Worm (Caenorhabditis elegans) whole organism, L1 larva: ENCODE data around the gene hsp-12.6.
A peak's percentile ranks its signal among the peaks of the same experiment; 100 is the strongest.

Experiments used
- C16A3.4 ChIP-seq: fragments of 150-350 bp; optimal IDR thresholded peaks from 2 replicates; lab custom pipeline; 2014; ENCODE audit warnings: missing biosample characterization, missing genetic modification characterization
- Y116A8C.19 ChIP-seq: sonication (generic microtip); optimal IDR thresholded peaks from 2 replicates; lab custom pipeline; 2016; ENCODE audit warnings: missing compliant biosample characterization, missing genetic modification characterization, borderline replicate concordance
- aha-1 ChIP-seq: fragments of 150-350 bp; optimal IDR thresholded peaks from 2 replicates; lab custom pipeline; 2014; ENCODE audit warnings: missing biosample characterization, missing genetic modification characterization
- alr-1 ChIP-seq: fragments of 200-800 bp; sonication (Bioruptor generic); optimal IDR thresholded peaks from 2 replicates; lab custom pipeline; 2018; ENCODE audit warnings: borderline replicate concordance, mild to moderate bottlenecking, missing genetic modification characterization, missing compliant biosample characterization
- aly-2 ChIP-seq: fragments of 150-350 bp; optimal IDR thresholded peaks from 2 replicates; lab custom pipeline; 2014; ENCODE audit warnings: missing biosample characterization, missing genetic modification characterization
- ama-1 ChIP-seq: fragments of 150-350 bp; optimal IDR thresholded peaks from 2 replicates; lab custom pipeline; 2014
- blmp-1 ChIP-seq: fragments of 150-350 bp; optimal IDR thresholded peaks from 2 replicates; lab custom pipeline; 2014; ENCODE audit warnings: missing biosample characterization, missing genetic modification characterization
- ceh-63 ChIP-seq: fragments of 200-800 bp; sonication (Bioruptor generic); optimal IDR thresholded peaks from 2 replicates; lab custom pipeline; 2018; ENCODE audit warnings: mild to moderate bottlenecking, missing genetic modification characterization, missing compliant biosample characterization
- ceh-8 ChIP-seq: fragments of 200-800 bp; sonication (Bioruptor generic); optimal IDR thresholded peaks from 2 replicates; lab custom pipeline; 2018; ENCODE audit warnings: mild to moderate bottlenecking, missing genetic modification characterization, moderate library complexity, missing compliant biosample characterization
- ceh-82 ChIP-seq, 3 experiments: fragments of 150-350 bp in 1 of 3; sonication (generic microtip) in 2 of 3; optimal IDR thresholded peaks; 2 replicates each; lab custom pipeline; 2014 to 2017; ENCODE audit warnings: missing biosample characterization in 3 of 3, missing genetic modification characterization in 3 of 3
- ceh-88 ChIP-seq: fragments of 200-800 bp; sonication (Bioruptor generic); IDR thresholded peaks from 2 replicates; pipeline ENCODE4 v1.3.6; 2022; ENCODE audit warnings: missing genetic modification characterization, missing compliant biosample characterization
- dpl-1 ChIP-seq, 3 experiments: fragments of 150-350 bp in 2 of 3; sonication (generic microtip) in 1 of 3; optimal IDR thresholded peaks; 2 replicates each; lab custom pipeline; 2014 to 2017; ENCODE audit warnings: missing biosample characterization in 3 of 3, missing genetic modification characterization in 3 of 3, missing genetic modification reagents in 3 of 3
- dsc-1 ChIP-seq: sonication (generic microtip); optimal IDR thresholded peaks from 2 replicates; lab custom pipeline; 2016; ENCODE audit warnings: mild to moderate bottlenecking, missing genetic modification characterization, missing compliant biosample characterization
- efl-3 ChIP-seq: fragments of 200-800 bp; sonication (Bioruptor generic); optimal IDR thresholded peaks from 2 replicates; lab custom pipeline; 2018; ENCODE audit warnings: mild to moderate bottlenecking, missing genetic modification characterization, missing compliant biosample characterization
- egl-27 ChIP-seq, 2 experiments: fragments of 150-350 bp in 1 of 2; sonication (generic microtip); optimal IDR thresholded peaks; 3 replicates each; lab custom pipeline; 2017 to 2018; ENCODE audit warnings: missing biosample characterization in 2 of 2, missing genetic modification characterization in 2 of 2, missing genetic modification reagents in 2 of 2
- elt-2 ChIP-seq: sonication (generic microtip); optimal IDR thresholded peaks from 2 replicates; lab custom pipeline; 2016; ENCODE audit warnings: missing genetic modification characterization, mild to moderate bottlenecking, inconsistent platforms, missing compliant biosample characterization, missing genetic modification reagents
- ets-5 ChIP-seq: fragments of 200-800 bp; sonication (Bioruptor generic); IDR thresholded peaks from 2 replicates; pipeline ENCODE4 v1.3.6; 2022; ENCODE audit warnings: missing genetic modification characterization, missing compliant biosample characterization
- fkh-8 ChIP-seq: sonication (generic microtip); optimal IDR thresholded peaks from 2 replicates; lab custom pipeline; 2016; ENCODE audit warnings: mild to moderate bottlenecking, missing genetic modification characterization, missing compliant biosample characterization
- fos-1 ChIP-seq: fragments of 150-350 bp; optimal IDR thresholded peaks from 2 replicates; lab custom pipeline; 2014; ENCODE audit warnings: missing biosample characterization, missing genetic modification characterization
- grh-1 ChIP-seq: fragments of 200-800 bp; sonication (Bioruptor generic); IDR thresholded peaks from 2 replicates; pipeline ENCODE4 v1.3.6; 2022; ENCODE audit warnings: missing genetic modification reagents, missing genetic modification characterization, missing compliant biosample characterization
- hlh-17 ChIP-seq: fragments of 200-800 bp; sonication (Bioruptor generic); optimal IDR thresholded peaks from 2 replicates; lab custom pipeline; 2018; ENCODE audit warnings: missing genetic modification characterization, mild to moderate bottlenecking, missing compliant biosample characterization, moderate library complexity, borderline replicate concordance
- hlh-4 ChIP-seq: sonication (generic microtip); optimal IDR thresholded peaks from 2 replicates; lab custom pipeline; 2016; ENCODE audit warnings: mild to moderate bottlenecking, missing genetic modification characterization, missing compliant biosample characterization
- hpl-2 ChIP-seq: fragments of 150-350 bp; optimal IDR thresholded peaks from 2 replicates; lab custom pipeline; 2014; ENCODE audit warnings: missing biosample characterization, missing genetic modification reagents, missing genetic modification characterization
- isw-1 ChIP-seq: fragments of 200-800 bp; sonication (Bioruptor generic); IDR thresholded peaks from 2 replicates; pipeline ENCODE4 v1.3.6; 2022; ENCODE audit warnings: missing genetic modification characterization, missing compliant biosample characterization
- lin-13 ChIP-seq: fragments of 150-350 bp; optimal IDR thresholded peaks from 2 replicates; lab custom pipeline; 2014; ENCODE audit warnings: missing biosample characterization, missing genetic modification reagents, missing genetic modification characterization
- lin-14 ChIP-seq: fragments of 200-800 bp; sonication (Bioruptor generic); optimal IDR thresholded peaks from 2 replicates; lab custom pipeline; 2018; ENCODE audit warnings: mild to moderate bottlenecking, missing genetic modification characterization, moderate library complexity, missing compliant biosample characterization
- lin-15B ChIP-seq: fragments of 150-350 bp; sonication (generic microtip); optimal IDR thresholded peaks from 3 replicates; lab custom pipeline; 2014; ENCODE audit warnings: missing biosample characterization, missing genetic modification characterization
- lin-35 ChIP-seq, 2 experiments: fragments of 150-350 bp; optimal IDR thresholded peaks; 2 replicates each; lab custom pipeline; 2014; ENCODE audit warnings: missing biosample characterization in 2 of 2, missing genetic modification characterization in 2 of 2, missing genetic modification reagents in 2 of 2
- lin-39 ChIP-seq: fragments of 150-350 bp; optimal IDR thresholded peaks from 2 replicates; lab custom pipeline; 2014; ENCODE audit warnings: missing biosample characterization, missing genetic modification reagents, missing genetic modification characterization
- lsy-2 ChIP-seq, 2 experiments: fragments of 150-350 bp; optimal IDR thresholded peaks; 2 replicates each; lab custom pipeline; 2014; ENCODE audit warnings: missing biosample characterization in 2 of 2, missing genetic modification characterization in 2 of 2
- mef-2 ChIP-seq: fragments of 150-350 bp; optimal IDR thresholded peaks from 2 replicates; lab custom pipeline; 2014; ENCODE audit warnings: missing biosample characterization, missing genetic modification characterization
- nhr-11 ChIP-seq: fragments of 150-350 bp; optimal IDR thresholded peaks from 2 replicates; lab custom pipeline; 2014; ENCODE audit warnings: missing biosample characterization, missing genetic modification characterization
- nhr-12 ChIP-seq: sonication (generic microtip); optimal IDR thresholded peaks from 2 replicates; lab custom pipeline; 2017; ENCODE audit warnings: missing biosample characterization, missing genetic modification characterization
- nhr-19 ChIP-seq: fragments of 200-800 bp; sonication (Bioruptor generic); conservative IDR thresholded peaks from 2 replicates; pipeline ENCODE4 v1.3.6; 2022; ENCODE audit warnings: missing genetic modification characterization, missing compliant biosample characterization
- nhr-237 ChIP-seq: fragments of 150-350 bp; optimal IDR thresholded peaks from 2 replicates; lab custom pipeline; 2014; ENCODE audit warnings: missing biosample characterization, missing genetic modification characterization
- nhr-71 ChIP-seq: sonication (generic microtip); optimal IDR thresholded peaks from 2 replicates; lab custom pipeline; 2016; ENCODE audit warnings: mild to moderate bottlenecking, missing genetic modification characterization, moderate library complexity, missing compliant biosample characterization
- nhr-76 ChIP-seq: sonication (generic microtip); optimal IDR thresholded peaks from 2 replicates; lab custom pipeline; 2017; ENCODE audit warnings: missing biosample characterization, missing genetic modification characterization
- nhr-77 ChIP-seq: fragments of 150-350 bp; optimal IDR thresholded peaks from 2 replicates; lab custom pipeline; 2014; ENCODE audit warnings: missing biosample characterization, missing genetic modification characterization
- nhr-84 ChIP-seq: sonication (generic microtip); optimal IDR thresholded peaks from 2 replicates; lab custom pipeline; 2017; ENCODE audit warnings: missing biosample characterization, missing genetic modification characterization
- nhr-85 ChIP-seq: sonication (generic microtip); peaks from one replicate; lab custom pipeline; 2016; ENCODE audit warnings: missing genetic modification characterization, inconsistent platforms, missing compliant biosample characterization
- nhr-90 ChIP-seq: sonication (generic microtip); optimal IDR thresholded peaks from 2 replicates; lab custom pipeline; 2016; ENCODE audit warnings: mild to moderate bottlenecking, missing genetic modification characterization, missing compliant biosample characterization; ENCODE audit not compliant: poor library complexity
- pax-3 ChIP-seq: fragments of 200-800 bp; sonication (Bioruptor generic); optimal IDR thresholded peaks from 2 replicates; lab custom pipeline; 2018; ENCODE audit warnings: mild to moderate bottlenecking, missing genetic modification characterization, moderate library complexity, missing compliant biosample characterization
- pqm-1 ChIP-seq: sonication (generic microtip); optimal IDR thresholded peaks from 3 replicates; lab custom pipeline; 2017; ENCODE audit warnings: missing biosample characterization, missing genetic modification characterization
- rnt-1 ChIP-seq: sonication (generic microtip); optimal IDR thresholded peaks from 2 replicates; lab custom pipeline; 2016; ENCODE audit warnings: mild to moderate bottlenecking, missing genetic modification characterization, moderate library complexity, missing compliant biosample characterization
- skn-1 ChIP-seq: fragments of 150-350 bp; optimal IDR thresholded peaks from 2 replicates; lab custom pipeline; 2014; ENCODE audit warnings: missing biosample characterization, missing genetic modification characterization
- snu-23 ChIP-seq: sonication (generic microtip); optimal IDR thresholded peaks from 2 replicates; lab custom pipeline; 2016; ENCODE audit warnings: missing genetic modification characterization, missing compliant biosample characterization
- sox-4 ChIP-seq: sonication (generic microtip); optimal IDR thresholded peaks from 2 replicates; lab custom pipeline; 2016; ENCODE audit warnings: missing genetic modification characterization, missing compliant biosample characterization
- tlp-1 ChIP-seq: fragments of 150-350 bp; optimal IDR thresholded peaks from 2 replicates; lab custom pipeline; 2014; ENCODE audit warnings: missing biosample characterization, missing genetic modification characterization
- unc-30 ChIP-seq: sonication (generic microtip); optimal IDR thresholded peaks from 2 replicates; lab custom pipeline; 2017; ENCODE audit warnings: missing biosample characterization, missing genetic modification characterization
- unc-62 ChIP-seq: fragments of 150-350 bp; optimal IDR thresholded peaks from 2 replicates; lab custom pipeline; 2014; ENCODE audit warnings: missing biosample characterization, missing genetic modification reagents, missing genetic modification characterization
- unc-86 ChIP-seq: sonication (generic microtip); optimal IDR thresholded peaks from 2 replicates; lab custom pipeline; 2016; ENCODE audit warnings: missing genetic modification characterization, missing compliant biosample characterization
- vab-15 ChIP-seq: sonication (generic microtip); optimal IDR thresholded peaks from 2 replicates; lab custom pipeline; 2017; ENCODE audit warnings: missing genotype, mild to moderate bottlenecking, missing genetic modification characterization, missing compliant biosample characterization
- zip-4 ChIP-seq: fragments of 200-800 bp; sonication (Bioruptor generic); optimal IDR thresholded peaks from 2 replicates; lab custom pipeline; 2018; ENCODE audit warnings: mild to moderate bottlenecking, missing genetic modification characterization, moderate library complexity, missing compliant biosample characterization

hsp-12.6 gene

DNA sequence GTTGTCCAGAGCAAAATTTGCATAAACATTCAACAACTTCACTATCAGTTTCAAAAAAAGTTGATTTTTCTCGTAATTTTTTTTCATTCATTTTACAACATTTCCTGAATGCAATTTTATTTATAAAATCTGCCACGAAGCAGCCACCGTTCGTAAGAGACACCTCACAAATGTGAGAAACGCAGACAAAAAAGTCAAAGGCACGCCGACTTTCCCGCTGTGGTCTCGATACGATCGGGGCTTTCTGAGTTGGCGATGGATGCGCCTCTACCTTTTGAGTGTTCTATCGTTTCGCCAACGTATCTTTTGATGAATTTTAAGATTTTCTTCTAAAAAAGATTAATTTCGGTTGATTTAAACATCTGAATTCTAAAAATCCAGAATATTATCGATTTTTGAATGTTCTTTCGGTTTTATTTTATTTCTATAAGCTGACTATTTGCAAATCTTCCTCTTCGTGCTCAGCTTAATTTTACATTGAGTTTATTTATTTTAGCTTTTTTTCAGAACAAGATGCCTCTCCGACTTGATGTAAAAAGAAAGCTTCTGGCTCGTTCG lies 12.3 kb upstream of the hsp-12.6 start, which contains the start of gene copb-2 (continued):
- no peak for TF ChIP-seq zip-4
- no peak for TF ChIP-seq unc-62 (GFP tag; lab: Kevin White, UChicago)
- TF ChIP-seq nhr-85 (tag; lab: Kevin White, UChicago): peak; percentile 63
- TF ChIP-seq nhr-19: no peak; the same call in none of the 2 replicates
- TF ChIP-seq nhr-77 (tag; lab: Kevin White, UChicago): peak; percentile 5
- peak in 2 of 3 experiments; percentile 39 to 57 for TF ChIP-seq ceh-82 (tag; optimal IDR thresholded peaks at IDR 0.05; lab: Kevin White, UChicago)
- peak; percentile 72 for TF ChIP-seq snu-23
- TF ChIP-seq blmp-1 (tag; lab: Kevin White, UChicago): peak; percentile 43
- no peak for TF ChIP-seq ceh-8 (GFP tag; lab: Kevin White, UChicago)
- no peak for TF ChIP-seq efl-3 (GFP tag; lab: Kevin White, UChicago)
- TF ChIP-seq dsc-1 (tag; lab: Kevin White, UChicago): peak; percentile 22
- peak; percentile 21 for TF ChIP-seq lin-39 (tag; lab: Kevin White, UChicago)
- no peak for TF ChIP-seq ama-1 (lab: Kevin White, UChicago)
- no peak for TF ChIP-seq fkh-8
- TF ChIP-seq lin-35 (GFP tag; optimal IDR thresholded peaks at IDR 0.05; lab: Kevin White, UChicago): peak; percentile 71 to 76
- TF ChIP-seq alr-1: no peak
- TF ChIP-seq pqm-1 (tag; lab: Kevin White, UChicago): no peak
- TF ChIP-seq nhr-71 (tag; lab: Kevin White, UChicago): peak; percentile 78
- TF ChIP-seq nhr-76 (tag; lab: Kevin White, UChicago): no peak
- TF ChIP-seq fos-1: no peak
- no peak for TF ChIP-seq nhr-12 (tag; lab: Kevin White, UChicago)
- TF ChIP-seq isw-1 (GFP tag; lab: Robert Waterston, UW): peak; percentile 45
- peak; percentile 34 for TF ChIP-seq unc-86 (tag; lab: Kevin White, UChicago)
- TF ChIP-seq elt-2: no peak
- TF ChIP-seq hlh-4 (tag; lab: Kevin White, UChicago): no peak
- TF ChIP-seq lin-15B (tag; lab: Kevin White, UChicago): no peak
- TF ChIP-seq dpl-1 (GFP tag; optimal IDR thresholded peaks at IDR 0.05; lab: Kevin White, UChicago): peak; percentile 40 to 74 (median 63)
- peak; percentile 25 for TF ChIP-seq nhr-90
- no peak for TF ChIP-seq ets-5 (GFP tag; lab: Robert Waterston, UW)
- TF ChIP-seq lsy-2 (tag; optimal IDR thresholded peaks at IDR 0.05; lab: Kevin White, UChicago): peak; percentile 71 to 82
- TF ChIP-seq tlp-1 (tag; lab: Kevin White, UChicago): no peak
- no peak for TF ChIP-seq sox-4 (tag; lab: Kevin White, UChicago)
- TF ChIP-seq lin-13 (GFP tag; lab: Kevin White, UChicago): peak; percentile 49
- TF ChIP-seq ceh-63 (GFP tag; lab: Kevin White, UChicago): no peak
- TF ChIP-seq Y116A8C.19: no peak
- no peak for TF ChIP-seq unc-30
- no peak for TF ChIP-seq mef-2 (tag; lab: Kevin White, UChicago)
- no peak for TF ChIP-seq hpl-2 (GFP tag; lab: Kevin White, UChicago)
- TF ChIP-seq lin-14 (GFP tag; lab: Kevin White, UChicago): peak; percentile 93
- TF ChIP-seq C16A3.4 (tag; lab: Kevin White, UChicago): peak; percentile 48
- no peak for TF ChIP-seq pax-3 (tag; lab: Kevin White, UChicago)
- no peak for TF ChIP-seq grh-1
- TF ChIP-seq nhr-11: no peak
- peak; percentile 64 for TF ChIP-seq rnt-1 (tag; lab: Kevin White, UChicago)
- TF ChIP-seq nhr-84 (tag; lab: Kevin White, UChicago): no peak
- no peak for TF ChIP-seq egl-27 (tag; optimal IDR thresholded peaks at IDR 0.05; lab: Kevin White, UChicago)
- TF ChIP-seq hlh-17 (GFP tag; lab: Kevin White, UChicago): no peak
- TF ChIP-seq nhr-237 (tag; lab: Kevin White, UChicago): no peak
- no peak for TF ChIP-seq aha-1 (tag; lab: Kevin White, UChicago)
- no peak for TF ChIP-seq aly-2
- no peak for TF ChIP-seq ceh-88 (GFP tag; lab: Robert Waterston, UW)
- TF ChIP-seq vab-15 (tag; lab: Kevin White, UChicago): no peak
- TF ChIP-seq skn-1 (tag; lab: Kevin White, UChicago): peak; percentile 37
